Fruit fly (Drosophila melanogaster): ENCODE measurements around the gene CG15387.

The CG15387 gene

DNA sequence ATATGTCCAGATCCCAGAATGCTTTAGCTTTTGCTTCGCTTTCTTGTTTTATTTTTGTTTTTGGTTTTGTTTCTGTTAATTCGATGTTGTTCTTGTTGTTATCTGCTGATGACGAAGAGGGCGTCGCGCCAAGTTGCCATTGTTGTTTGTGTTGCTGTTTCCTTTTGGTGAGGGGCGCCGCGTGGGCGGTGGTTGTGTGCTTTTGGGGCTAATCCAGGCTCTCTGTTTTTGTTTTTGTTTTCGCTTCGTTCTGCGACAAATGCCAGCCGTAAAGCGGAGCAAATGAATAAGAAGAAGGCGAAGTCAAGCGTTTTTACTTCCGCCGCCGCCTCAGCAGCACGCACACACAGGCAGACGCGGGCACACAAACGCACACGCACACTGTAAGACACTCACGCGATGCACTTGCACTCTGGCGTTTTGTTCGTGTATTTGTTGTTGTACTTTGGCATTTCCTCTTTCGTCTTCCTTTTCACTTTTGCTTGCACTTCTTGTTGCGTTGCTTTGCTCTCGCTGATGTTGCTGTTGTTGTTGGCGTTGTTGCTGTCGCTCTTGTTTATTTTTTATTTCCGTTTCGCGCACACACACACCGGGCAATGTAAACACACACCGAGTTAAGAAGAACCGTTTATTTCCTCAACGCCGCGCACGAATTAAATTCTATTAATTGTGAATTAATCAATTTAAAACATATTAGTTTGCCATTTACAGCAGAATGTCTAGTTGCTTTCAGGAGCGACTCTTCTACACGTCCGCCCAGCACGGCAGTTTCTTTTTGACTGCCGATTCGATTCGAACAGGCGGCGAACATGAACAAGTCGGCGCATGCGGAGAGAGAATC is 47.9 kb downstream of the CG15387 start, which contains the start of gene aop (continued):
- TF ChIP-seq CG6765 (GFP tag; optimal IDR thresholded peaks at IDR 0.05) (peak; percentile 30), CG10147 (GFP tag; optimal IDR thresholded peaks at IDR 0.05) (no peak), scrt (GFP tag; optimal IDR thresholded peaks at IDR 0.05) (peak; percentile 42), CG18262 (tag; optimal IDR thresholded peaks at IDR 0.05) (peak; percentile 24), gem (tag; optimal IDR thresholded peaks at IDR 0.05) (no peak), CG13894 (tag; optimal IDR thresholded peaks at IDR 0.05) (peak; percentile 57), Sin3A (optimal IDR thresholded peaks at IDR 0.05) (no peak), pb (GFP tag; optimal IDR thresholded peaks at IDR 0.05) (peak; percentile 16), z (GFP tag; IDR thresholded peaks at IDR 0.05) (no peak; the same call in 2 of the 3 replicates), CG12299 (tag; optimal IDR thresholded peaks at IDR 0.05) (peak; percentile 16), CG13424 (tag; optimal IDR thresholded peaks at IDR 0.05) (no peak), Deaf1 (tag; optimal IDR thresholded peaks at IDR 0.05) (peak; percentile 88), Fer1 (GFP tag; optimal IDR thresholded peaks at IDR 0.05) (peak; percentile 49), ap (GFP tag; IDR thresholded peaks at IDR 0.05) (no peak), HLH4C (GFP tag; IDR thresholded peaks at IDR 0.05; ENCODE audit: partially characterized antibody) (peak; percentile 27; the same call in 1 of the 3 replicates), bcd (GFP tag; optimal IDR thresholded peaks at IDR 0.05) (no peak), CG5953 (GFP tag; IDR thresholded peaks at IDR 0.05) (no peak), nerfin-2 (GFP tag; IDR thresholded peaks at IDR 0.05; ENCODE audit: partially characterized antibody) (no peak), chinmo (GFP tag; IDR thresholded peaks at IDR 0.05; ENCODE audit: partially characterized antibody) (peak; percentile 67; the same call in 1 of the 4 replicates), unc-4 (GFP tag; IDR thresholded peaks at IDR 0.05; ENCODE audit: partially characterized antibody) (0 out of 2 replicates have a peak, but pooled peaks have one; percentile 27), Hmr (GFP tag; optimal IDR thresholded peaks at IDR 0.05) (peak; percentile 5), D19A (tag; optimal IDR thresholded peaks at IDR 0.05) (peak; percentile 26), bab2 (GFP tag; optimal IDR thresholded peaks at IDR 0.05) (no peak), Hr39 (optimal IDR thresholded peaks at IDR 0.05) (no peak), CG4360 (GFP tag; IDR thresholded peaks at IDR 0.05) (peak; percentile 89), sens (GFP tag) (peak; percentile 82), fd64A (GFP tag; optimal IDR thresholded peaks at IDR 0.05) (no peak), Dll (GFP tag; IDR thresholded peaks at IDR 0.05; ENCODE audit: partially characterized antibody) (0 out of 4 replicates have a peak, but pooled peaks have one; percentile 22), tin (GFP tag; optimal IDR thresholded peaks at IDR 0.05) (no peak), psq (GFP tag; optimal IDR thresholded peaks at IDR 0.05) (peak; percentile 71), CG2678 (tag; optimal IDR thresholded peaks at IDR 0.05) (peak; percentile 19), Trl (optimal IDR thresholded peaks at IDR 0.05) (no peak), Trl (GFP tag; optimal IDR thresholded peaks at IDR 0.05) (peak; percentile 72), exex (tag; optimal IDR thresholded peaks at IDR 0.05) (peak; percentile 48), CG17328 (GFP tag; IDR thresholded peaks at IDR 0.05) (peak; percentile 56), Spps (tag; optimal IDR thresholded peaks at IDR 0.05) (peak; percentile 39), CG1603 (tag; optimal IDR thresholded peaks at IDR 0.05) (no peak), CG4707 (GFP tag; optimal IDR thresholded peaks at IDR 0.05) (no peak), gt (GFP tag; IDR thresholded peaks at IDR 0.05) (no peak), Opbp (GFP tag; IDR thresholded peaks at IDR 0.05; ENCODE audit: partially characterized antibody) (peak; percentile 47; the same call in 1 of the 3 replicates), tap (tag; optimal IDR thresholded peaks at IDR 0.05) (peak; percentile 19), pan (optimal IDR thresholded peaks at IDR 0.05) (no peak), pan (GFP tag; optimal IDR thresholded peaks at IDR 0.05 in 1 of 2, IDR thresholded peaks at IDR 0.05 in 1 of 2) (peak in 1 of 2 experiments; percentile 54), CG10543 (GFP tag; optimal IDR thresholded peaks at IDR 0.05) (peak; percentile 46), Blimp-1 (GFP tag; optimal IDR thresholded peaks at IDR 0.05) (peak; percentile 26), so (GFP tag; IDR thresholded peaks at IDR 0.05) (peak; percentile 49; the same call in 2 of the 3 replicates), ase (GFP tag; IDR thresholded peaks at IDR 0.05) (no peak), onecut (GFP tag; IDR thresholded peaks at IDR 0.05) (peak; percentile 35; the same call in 1 of the 2 replicates), cg (GFP tag; optimal IDR thresholded peaks at IDR 0.05) (peak; percentile 84)

All from whole organism, embryonic.